In genomic region chrV:9163897-9164296, ce11 we compare ENCODE assay signal across 2 worm cellular contexts.
TF ChIP-seq lines count a peak whose summit lies in the region.

No protein-coding gene starts in this region.

TF ChIP-seq in whole organism, L1 larva, 84 proteins besides CTCF, POLR2A, EP300 and RAD21 (continued from another document):
- TF ChIP-seq nhr-71 (tag; optimal IDR thresholded peaks at IDR 0.05; lab: Kevin White, UChicago) (peak; percentile 50), nhr-47 (tag; optimal IDR thresholded peaks at IDR 0.05; lab: Kevin White, UChicago) (peak; percentile 21), hlh-4 (tag; optimal IDR thresholded peaks at IDR 0.05; lab: Kevin White, UChicago) (no peak)

TF ChIP-seq in whole organism, L2 larva, 48 proteins besides CTCF, POLR2A, EP300 and RAD21 (continued from another document):
- no peak for TF ChIP-seq nhr-77 (tag; optimal IDR thresholded peaks at IDR 0.05; lab: Kevin White, UChicago)
- no peak for TF ChIP-seq unc-62 (GFP tag; optimal IDR thresholded peaks at IDR 0.05; lab: Kevin White, UChicago)
- TF ChIP-seq unc-55 (GFP tag; optimal IDR thresholded peaks at IDR 0.05; lab: Kevin White, UChicago) = no peak
- no peak for TF ChIP-seq nhr-11 (tag; optimal IDR thresholded peaks at IDR 0.05; lab: Kevin White, UChicago)
- no peak for TF ChIP-seq snpc-4 (tag; optimal IDR thresholded peaks at IDR 0.05; lab: Kevin White, UChicago)
- TF ChIP-seq skn-1 (tag; optimal IDR thresholded peaks at IDR 0.05; lab: Kevin White, UChicago) = no peak
- TF ChIP-seq C34F6.9 (tag; optimal IDR thresholded peaks at IDR 0.05; lab: Kevin White, UChicago) = no peak
- no peak for TF ChIP-seq unc-39 (tag; optimal IDR thresholded peaks at IDR 0.05; lab: Kevin White, UChicago)
- no peak for TF ChIP-seq nhr-23 (tag; optimal IDR thresholded peaks at IDR 0.05; lab: Kevin White, UChicago)
- TF ChIP-seq R02D3.7 (tag; optimal IDR thresholded peaks at IDR 0.05; lab: Kevin White, UChicago) = no peak
- no peak for TF ChIP-seq F13H6.1 (tag; optimal IDR thresholded peaks at IDR 0.05; lab: Kevin White, UChicago)
- no peak for TF ChIP-seq fos-1 (tag; optimal IDR thresholded peaks at IDR 0.05; lab: Kevin White, UChicago)
- no peak for TF ChIP-seq ztf-11 (tag; optimal IDR thresholded peaks at IDR 0.05; lab: Kevin White, UChicago)
- TF ChIP-seq peb-1 (tag; optimal IDR thresholded peaks at IDR 0.05; lab: Kevin White, UChicago) = no peak
- TF ChIP-seq lin-39 (tag; optimal IDR thresholded peaks at IDR 0.05; lab: Kevin White, UChicago) = no peak
- TF ChIP-seq sma-9 (GFP tag; optimal IDR thresholded peaks at IDR 0.05; lab: Kevin White, UChicago) = no peak
- no peak for TF ChIP-seq sma-9 (tag; optimal IDR thresholded peaks at IDR 0.05; lab: Kevin White, UChicago)
- peak; percentile 23 for TF ChIP-seq crh-2 (tag; optimal IDR thresholded peaks at IDR 0.05; lab: Kevin White, UChicago)
- TF ChIP-seq dmd-4 (tag; optimal IDR thresholded peaks at IDR 0.05; lab: Kevin White, UChicago) = no peak
- no peak for TF ChIP-seq egl-27 (tag; optimal IDR thresholded peaks at IDR 0.05; lab: Kevin White, UChicago)
- no peak for TF ChIP-seq nhr-237 (tag; optimal IDR thresholded peaks at IDR 0.05; lab: Kevin White, UChicago)
- TF ChIP-seq ceh-82 (tag; optimal IDR thresholded peaks at IDR 0.05; lab: Kevin White, UChicago) = no peak
- no peak for TF ChIP-seq lin-11 (tag; optimal IDR thresholded peaks at IDR 0.05; lab: Kevin White, UChicago)
- no peak for TF ChIP-seq nhr-12 (tag; optimal IDR thresholded peaks at IDR 0.05; lab: Kevin White, UChicago)
